Fruit fly (Drosophila melanogaster): ENCODE measurements around the gene Meltrin.

Meltrin gene

dm6 chr3R:14624671-14625070, 72.4 kb downstream of the Meltrin start (continued):
- TF ChIP-seq amos (GFP tag; IDR thresholded peaks at IDR 0.05; ENCODE audit: partially characterized antibody) (no peak), seq (GFP tag; IDR thresholded peaks at IDR 0.05) (no peak), Hr39 (optimal IDR thresholded peaks at IDR 0.05) (no peak), Sox100B (GFP tag; optimal IDR thresholded peaks at IDR 0.05) (no peak), sr (GFP tag; IDR thresholded peaks at IDR 0.05) (no peak), Lim3 (GFP tag; IDR thresholded peaks at IDR 0.05) (no peak), CG10274 (GFP tag; optimal IDR thresholded peaks at IDR 0.05) (no peak), CG4617 (GFP tag; optimal IDR thresholded peaks at IDR 0.05; ENCODE audit: borderline replicate concordance) (no peak), crp (GFP tag; optimal IDR thresholded peaks at IDR 0.05) (no peak), schlank (tag; optimal IDR thresholded peaks at IDR 0.05) (no peak), CG10321 (GFP tag; IDR thresholded peaks at IDR 0.05) (no peak), CG18262 (tag; optimal IDR thresholded peaks at IDR 0.05) (no peak), CG8281 (tag; optimal IDR thresholded peaks at IDR 0.05) (no peak), CG12299 (tag; optimal IDR thresholded peaks at IDR 0.05) (no peak), CG12104 (GFP tag; optimal IDR thresholded peaks at IDR 0.05) (no peak), Oaz (GFP tag; IDR thresholded peaks at IDR 0.05) (no peak), CG2120 (GFP tag; optimal IDR thresholded peaks at IDR 0.05) (no peak), br (optimal IDR thresholded peaks at IDR 0.05) (no peak), ab (GFP tag; optimal IDR thresholded peaks at IDR 0.05) (no peak), Trl (optimal IDR thresholded peaks at IDR 0.05) (peak in 1 of 2 experiments; percentile 49), Trl (GFP tag; optimal IDR thresholded peaks at IDR 0.05) (no peak), CG6175 (GFP tag; IDR thresholded peaks at IDR 0.05) (no peak), CG6654 (GFP tag; optimal IDR thresholded peaks at IDR 0.05) (no peak), CG10979 (tag; optimal IDR thresholded peaks at IDR 0.05) (peak; percentile 4), CG18764 (GFP tag; optimal IDR thresholded peaks at IDR 0.05) (no peak), CkIIα-i1 (GFP tag; IDR thresholded peaks at IDR 0.05) (no peak), CG11093 (GFP tag; IDR thresholded peaks at IDR 0.05) (no peak), D19B (GFP tag; optimal IDR thresholded peaks at IDR 0.05) (peak; percentile 55), HHEX (GFP tag; optimal IDR thresholded peaks at IDR 0.05) (no peak), pros (GFP tag; optimal IDR thresholded peaks at IDR 0.05) (no peak), z (GFP tag; IDR thresholded peaks at IDR 0.05) (no peak), Mes4 (GFP tag; optimal IDR thresholded peaks at IDR 0.05) (no peak), CG7556 (GFP tag; optimal IDR thresholded peaks at IDR 0.05) (no peak), CG30403 (GFP tag; optimal IDR thresholded peaks at IDR 0.05) (no peak), CG4404 (GFP tag; IDR thresholded peaks at IDR 0.05) (no peak), gem (tag; optimal IDR thresholded peaks at IDR 0.05) (peak; percentile 18), run (tag; optimal IDR thresholded peaks at IDR 0.05) (no peak), D19A (tag; optimal IDR thresholded peaks at IDR 0.05) (peak; percentile 37), CG32532 (GFP tag; IDR thresholded peaks at IDR 0.05) (no peak), CG15011 (GFP tag; optimal IDR thresholded peaks at IDR 0.05) (no peak), CrebB (tag; optimal IDR thresholded peaks at IDR 0.05) (no peak), stwl (tag; optimal IDR thresholded peaks at IDR 0.05) (no peak), Abd-B (GFP tag; optimal IDR thresholded peaks at IDR 0.05) (no peak), Mrtf (GFP tag; IDR thresholded peaks at IDR 0.05) (no peak), Neu2 (GFP tag; optimal IDR thresholded peaks at IDR 0.05; ENCODE audit: borderline replicate concordance) (no peak)

All from whole organism, embryonic.